Worm (Caenorhabditis elegans) whole organism, L2 larva: ENCODE measurements around the gene Y66D12A.24.

Experiments
- C34F6.9 ChIP-seq: fragments of 150-350 bp; optimal IDR thresholded peaks from 2 replicates; lab custom pipeline; 2014; ENCODE audit warnings: missing biosample characterization, missing genetic modification characterization
- Y55F3AM.14 ChIP-seq: fragments of 200-800 bp; sonication (Bioruptor generic); optimal IDR thresholded peaks from 2 replicates; lab custom pipeline; 2018; ENCODE audit warnings: mild to moderate bottlenecking, missing genetic modification characterization, missing compliant biosample characterization
- alr-1 ChIP-seq: fragments of 150-350 bp; optimal IDR thresholded peaks from 2 replicates; lab custom pipeline; 2014; ENCODE audit warnings: missing biosample characterization, missing genetic modification characterization
- ama-1 ChIP-seq: fragments of 150-350 bp; optimal IDR thresholded peaks from 2 replicates; lab custom pipeline; 2018; ENCODE audit warnings: inconsistent platforms
- ceh-82 ChIP-seq: fragments of 150-350 bp; optimal IDR thresholded peaks from 2 replicates; lab custom pipeline; 2014; ENCODE audit warnings: missing biosample characterization, missing genetic modification characterization
- egl-27 ChIP-seq: sonication (generic microtip); optimal IDR thresholded peaks from 3 replicates; lab custom pipeline; 2017; ENCODE audit warnings: missing biosample characterization, missing genetic modification reagents, missing genetic modification characterization
- elt-1 ChIP-seq: fragments of 150-350 bp; optimal IDR thresholded peaks from 2 replicates; lab custom pipeline; 2014; ENCODE audit warnings: missing biosample characterization, missing genetic modification characterization
- elt-3 ChIP-seq: sonication (generic microtip); optimal IDR thresholded peaks from 2 replicates; lab custom pipeline; 2017; ENCODE audit warnings: missing biosample characterization, missing genetic modification characterization
- fos-1 ChIP-seq: fragments of 150-350 bp; optimal IDR thresholded peaks from 2 replicates; lab custom pipeline; 2014; ENCODE audit warnings: missing biosample characterization, missing genetic modification characterization
- gmeb-1 ChIP-seq: fragments of 150-350 bp; optimal IDR thresholded peaks from 2 replicates; lab custom pipeline; 2014; ENCODE audit warnings: missing biosample characterization, missing genetic modification characterization
- lin-11 ChIP-seq: fragments of 150-350 bp; sonication (generic microtip); optimal IDR thresholded peaks from 2 replicates; lab custom pipeline; 2014; ENCODE audit warnings: missing biosample characterization, missing genetic modification characterization, inconsistent platforms, mixed read lengths
- lin-13 ChIP-seq: fragments of 150-350 bp; optimal IDR thresholded peaks from 2 replicates; lab custom pipeline; 2014; ENCODE audit warnings: missing biosample characterization, missing genetic modification reagents, missing genetic modification characterization
- lin-39 ChIP-seq: fragments of 150-350 bp; optimal IDR thresholded peaks from 2 replicates; lab custom pipeline; 2014; ENCODE audit warnings: missing biosample characterization, missing genetic modification reagents, missing genetic modification characterization
- lsy-2 ChIP-seq, 2 experiments: fragments of 150-350 bp in 1 of 2; sonication (generic microtip) in 1 of 2; optimal IDR thresholded peaks; 2 replicates each; lab custom pipeline; 2014 to 2017; ENCODE audit warnings: missing biosample characterization in 2 of 2, missing genetic modification characterization in 2 of 2
- mbf-1 ChIP-seq: sonication (generic microtip); optimal IDR thresholded peaks from 2 replicates; lab custom pipeline; 2017; ENCODE audit warnings: missing biosample characterization, missing genetic modification characterization
- nhr-10 ChIP-seq: sonication (generic microtip); optimal IDR thresholded peaks from 2 replicates; lab custom pipeline; 2017; ENCODE audit warnings: missing biosample characterization, missing genetic modification characterization
- nhr-12 ChIP-seq: fragments of 150-350 bp; optimal IDR thresholded peaks from 2 replicates; lab custom pipeline; 2014; ENCODE audit warnings: missing biosample characterization, missing genetic modification characterization
- nhr-129 ChIP-seq: fragments of 150-350 bp; optimal IDR thresholded peaks from 2 replicates; lab custom pipeline; 2014; ENCODE audit warnings: missing biosample characterization, missing genetic modification characterization
- nhr-21 ChIP-seq: fragments of 150-350 bp; optimal IDR thresholded peaks from 2 replicates; lab custom pipeline; 2014; ENCODE audit warnings: missing biosample characterization, missing genetic modification characterization
- nhr-23 ChIP-seq: fragments of 150-350 bp; optimal IDR thresholded peaks from 2 replicates; lab custom pipeline; 2014; ENCODE audit warnings: missing biosample characterization, missing genetic modification reagents, missing genetic modification characterization
- nhr-237 ChIP-seq: fragments of 150-350 bp; optimal IDR thresholded peaks from 2 replicates; lab custom pipeline; 2014; ENCODE audit warnings: missing biosample characterization, missing genetic modification characterization
- nhr-6 ChIP-seq: fragments of 150-350 bp; optimal IDR thresholded peaks from 2 replicates; lab custom pipeline; 2014; ENCODE audit warnings: missing biosample characterization, missing genetic modification characterization
- skn-1 ChIP-seq: sonication (generic microtip); optimal IDR thresholded peaks from 2 replicates; lab custom pipeline; 2017; ENCODE audit warnings: missing biosample characterization, missing genetic modification characterization
- sma-3 ChIP-seq: sonication (generic microtip); optimal IDR thresholded peaks from 2 replicates; lab custom pipeline; 2016; ENCODE audit warnings: missing genetic modification reagents, missing genetic modification characterization, missing compliant biosample characterization
- sma-9 ChIP-seq, 2 experiments: fragments of 150-350 bp in 1 of 2; sonication (generic microtip) in 1 of 2; optimal IDR thresholded peaks; 2 replicates each; lab custom pipeline; 2014 to 2016; ENCODE audit warnings: missing genetic modification characterization in 2 of 2, mild to moderate bottlenecking in 1 of 2, missing biosample characterization in 1 of 2, missing compliant biosample characterization in 1 of 2, missing genetic modification reagents in 1 of 2, moderate library complexity in 1 of 2
- unc-39 ChIP-seq: fragments of 150-350 bp; optimal IDR thresholded peaks from 2 replicates; lab custom pipeline; 2014; ENCODE audit warnings: missing biosample characterization, missing genetic modification characterization
- unc-55 ChIP-seq: fragments of 150-350 bp; sonication (generic microtip); optimal IDR thresholded peaks from 3 replicates; lab custom pipeline; 2014; ENCODE audit warnings: missing biosample characterization, missing genetic modification reagents, missing genetic modification characterization
- unc-62 ChIP-seq: fragments of 150-350 bp; optimal IDR thresholded peaks from 2 replicates; lab custom pipeline; 2014; ENCODE audit warnings: missing biosample characterization, missing genetic modification reagents, missing genetic modification characterization
- ztf-11 ChIP-seq: sonication (generic microtip); optimal IDR thresholded peaks from 2 replicates; lab custom pipeline; 2017; ENCODE audit warnings: missing biosample characterization, missing genetic modification characterization
- ztf-4 ChIP-seq: fragments of 150-350 bp; optimal IDR thresholded peaks from 2 replicates; lab custom pipeline; 2014; ENCODE audit warnings: missing biosample characterization, missing genetic modification characterization

The Y66D12A.24 gene

DNA sequence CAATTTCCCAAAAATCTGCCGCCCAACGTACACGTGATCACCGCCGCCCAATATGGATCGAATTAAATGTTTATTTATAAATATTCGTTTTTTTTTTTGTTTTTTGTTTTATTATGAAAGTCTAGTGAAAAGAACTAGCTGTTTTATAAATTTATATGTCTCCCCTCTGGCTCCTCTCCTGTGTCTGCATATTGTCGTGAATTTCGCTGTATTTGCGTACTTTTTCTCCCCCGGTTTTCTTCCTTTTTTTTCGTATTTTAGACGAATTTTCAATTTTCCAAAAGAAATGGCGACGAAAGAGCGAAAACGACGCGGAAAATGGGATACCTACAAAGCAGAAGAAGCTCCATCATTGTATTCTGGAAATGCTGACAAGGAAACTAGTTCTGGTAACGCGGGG is 29.7 kb downstream of the Y66D12A.24 start, which contains the start of gene xpb-1:
Gene xpb-1, plus strand, starts transcription at position 262 of the 400 bp plus-strand sequence.
- TF ChIP-seq unc-39 (no peak), lsy-2 (tag; optimal IDR thresholded peaks at IDR 0.05; lab: Kevin White, UChicago) (peak in 1 of 2 experiments; percentile 42), nhr-237 (tag; lab: Kevin White, UChicago) (no peak), C34F6.9 (tag; lab: Kevin White, UChicago) (peak; percentile 5), unc-55 (peak; percentile 48), gmeb-1 (peak; percentile 54), lin-39 (tag; lab: Kevin White, UChicago) (no peak)

DNA sequence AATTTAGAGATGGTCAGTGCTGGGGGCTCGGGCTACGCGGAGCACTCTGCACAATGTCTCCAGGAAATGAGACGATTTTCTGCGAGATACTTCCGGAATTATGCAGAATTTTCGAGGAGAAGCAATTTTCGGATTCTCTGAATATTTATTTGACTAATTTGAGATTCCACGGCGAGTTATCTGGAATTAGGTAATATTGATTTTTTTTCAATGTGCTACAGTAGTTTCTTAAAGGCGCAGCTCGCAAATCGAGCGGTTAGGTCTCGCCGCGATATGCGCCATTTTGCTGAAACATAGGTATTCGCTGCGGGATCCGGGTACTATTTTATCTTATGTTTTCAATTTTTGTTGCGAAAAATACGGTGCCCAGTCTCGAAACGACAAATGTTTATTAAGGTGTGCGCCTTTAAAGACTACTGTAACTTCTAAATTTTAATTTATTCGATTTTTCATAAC is 38.0 kb downstream of the Y66D12A.24 start, which contains the start of gene nrps-1:
Gene nrps-1, plus strand, starts transcription at position 51 of the 456 bp plus-strand sequence.
- TF ChIP-seq lsy-2 (tag; optimal IDR thresholded peaks at IDR 0.05; lab: Kevin White, UChicago), result no peak

ce11 chrIII:11535453-11535852 is 38.8 kb downstream of the Y66D12A.24 start:
- TF ChIP-seq ztf-4 (tag; lab: Kevin White, UChicago) (no peak), unc-62 (GFP tag; lab: Kevin White, UChicago) (no peak), nhr-21 (no peak), ceh-82 (tag; lab: Kevin White, UChicago) (no peak), Y55F3AM.14 (GFP tag; lab: Kevin White, UChicago) (no peak), lsy-2 (tag; optimal IDR thresholded peaks at IDR 0.05; lab: Kevin White, UChicago) (no peak), nhr-129 (no peak), skn-1 (tag; lab: Kevin White, UChicago) (no peak), nhr-23 (tag; lab: Kevin White, UChicago) (no peak), elt-3 (no peak), unc-55 (no peak)

DNA sequence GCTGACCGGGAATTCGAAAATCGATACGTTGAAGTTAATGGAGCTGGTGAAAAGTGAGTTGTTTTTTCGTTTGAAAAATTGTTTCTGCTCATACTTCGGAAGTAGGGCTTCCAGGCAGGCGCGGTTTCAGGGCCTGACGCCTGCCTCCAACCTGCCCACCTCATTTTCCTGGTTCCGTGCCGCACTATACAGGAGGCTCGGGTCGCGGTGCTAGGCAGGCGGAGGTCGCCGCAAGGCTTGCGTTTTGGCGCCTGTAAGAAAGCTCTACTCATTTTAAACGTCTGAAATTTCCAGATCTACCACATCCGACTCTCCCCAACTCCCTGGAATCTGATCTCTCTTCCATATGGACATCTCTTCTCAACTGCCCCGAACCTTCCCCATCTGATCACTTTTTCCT is 48.3 kb downstream of the Y66D12A.24 start:
- TF ChIP-seq lin-11 (tag; lab: Kevin White, UChicago) (no peak), fos-1 (tag; lab: Kevin White, UChicago) (no peak), unc-55 (no peak), nhr-129 (no peak), nhr-12 (tag; lab: Kevin White, UChicago) (no peak), nhr-6 (tag; lab: Kevin White, UChicago) (no peak), nhr-237 (tag; lab: Kevin White, UChicago) (no peak), elt-1 (no peak), alr-1 (tag; lab: Kevin White, UChicago) (no peak), egl-27 (no peak), lin-13 (GFP tag; lab: Kevin White, UChicago) (no peak), ama-1 (lab: Kevin White, UChicago) (no peak), mbf-1 (tag; lab: Kevin White, UChicago) (no peak), C34F6.9 (tag; lab: Kevin White, UChicago) (no peak), sma-3 (GFP tag; lab: Kevin White, UChicago) (no peak), ztf-11 (tag; lab: Kevin White, UChicago) (no peak), Y55F3AM.14 (GFP tag; lab: Kevin White, UChicago) (no peak), lsy-2 (tag; optimal IDR thresholded peaks at IDR 0.05; lab: Kevin White, UChicago) (no peak), nhr-10 (no peak), ztf-4 (tag; lab: Kevin White, UChicago) (no peak)

DNA sequence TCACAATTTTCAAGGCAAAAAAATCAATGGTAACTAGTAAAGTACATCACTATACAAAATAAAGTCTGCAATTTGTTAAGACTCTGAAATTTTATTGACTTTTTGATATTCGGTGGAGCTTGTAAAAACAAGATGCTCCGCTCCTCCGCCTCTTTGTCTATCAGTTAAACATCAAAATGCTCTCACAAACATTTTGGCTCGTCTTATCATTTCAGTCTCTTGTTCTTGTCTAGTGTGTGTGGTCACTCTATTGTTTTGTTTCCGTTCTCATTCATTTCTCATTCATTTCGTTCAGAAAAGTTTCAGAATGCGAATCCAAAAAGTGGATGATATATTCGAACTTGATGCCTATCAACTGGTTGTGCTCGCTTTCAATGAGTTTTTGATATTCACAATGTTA is 51.4 kb downstream of the Y66D12A.24 start, which contains the start of gene Y66D12A.13:
Gene Y66D12A.13, plus strand, starts transcription at position 301 of the 400 bp plus-strand sequence.
- TF ChIP-seq fos-1 (tag; lab: Kevin White, UChicago) (peak; percentile 3), sma-9 (GFP tag; optimal IDR thresholded peaks at IDR 0.05; lab: Kevin White, UChicago) (no peak), sma-9 (tag; optimal IDR thresholded peaks at IDR 0.05; lab: Kevin White, UChicago) (no peak), nhr-6 (tag; lab: Kevin White, UChicago) (no peak)
